Worm (Caenorhabditis elegans): Measurements from ENCODE around the gene Y44F5A.1.

The Y44F5A.1 gene

DNA sequence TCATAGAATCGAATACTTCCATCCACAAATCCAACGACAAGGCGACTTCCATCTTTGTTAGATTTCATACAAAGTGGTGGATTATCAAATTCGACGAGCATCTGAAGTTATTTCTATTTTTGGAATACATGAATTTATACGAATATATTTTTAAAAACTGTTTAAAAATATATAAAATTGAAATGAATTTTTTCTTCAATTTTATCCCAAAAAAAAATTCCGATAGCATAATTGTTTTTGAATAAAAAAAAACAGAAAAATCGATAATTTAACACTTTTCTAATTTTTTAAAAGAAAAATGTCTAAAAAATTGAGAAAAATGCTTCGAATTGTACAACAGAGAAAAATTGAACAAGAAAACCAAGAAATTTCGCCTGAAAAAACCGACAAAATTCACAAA is at the start of gene Y44F5A.1:
TSS of gene Y44F5A.1 (minus strand) at position 101 of the 400 bp plus-strand sequence.
- TF ChIP-seq unc-62 (GFP tag; optimal IDR thresholded peaks at IDR 0.05), result no peak

ce11 chrIII:4294153-4294862 is 46.8 kb upstream of the Y44F5A.1 start, which contains the start of the genes nth-1 and R10E4.7:
nth-1 (minus strand) TSS chrIII:4294253.
R10E4.7 (plus strand) TSS chrIII:4294812.
- TF ChIP-seq unc-62 (GFP tag; optimal IDR thresholded peaks at IDR 0.05), result no peak

- TF ChIP-seq unc-62 (GFP tag; optimal IDR thresholded peaks at IDR 0.05), result no peak
Observed at ce11 chrIII:4293108-4293507, 45.6 kb upstream of the Y44F5A.1 start, which contains the start of gene R10E4.6. R10E4.6 (plus strand) TSS chrIII:4293408.

- no peak for TF ChIP-seq unc-62 (GFP tag; optimal IDR thresholded peaks at IDR 0.05)
Observed at ce11 chrIII:4291216-4291691, 43.8 kb upstream of the Y44F5A.1 start, which contains the start of gene mcm-5. mcm-5 (minus strand) TSS chrIII:4291266.

ce11 chrIII:4289952-4290351 is 42.5 kb upstream of the Y44F5A.1 start:
- TF ChIP-seq unc-62 (GFP tag; optimal IDR thresholded peaks at IDR 0.05), result no peak

DNA sequence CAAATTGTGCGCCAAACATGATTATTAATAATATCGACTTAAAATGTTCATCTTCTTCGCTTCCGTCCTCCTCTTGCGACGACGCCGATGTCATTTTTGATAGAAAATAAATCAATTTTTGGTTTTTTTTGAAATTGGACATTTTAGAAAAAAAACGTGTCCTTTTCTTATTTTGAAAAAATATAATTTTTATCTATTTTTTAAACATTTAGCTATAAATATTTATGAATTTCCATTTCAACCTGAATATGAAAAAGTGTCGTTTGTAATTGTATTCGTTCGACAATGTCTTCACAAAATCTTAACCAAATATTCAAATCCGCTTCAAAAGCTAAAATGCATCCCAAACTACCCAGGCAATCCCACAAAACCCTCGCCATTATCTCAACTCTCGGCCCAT is 39.9 kb upstream of the Y44F5A.1 start, which contains the start of gene R10E4.3:
TSS of gene R10E4.3 (minus strand) at position 101 of the 400 bp plus-strand sequence.
- TF ChIP-seq unc-62 (GFP tag; optimal IDR thresholded peaks at IDR 0.05), result no peak

- TF ChIP-seq unc-62 (GFP tag; optimal IDR thresholded peaks at IDR 0.05), result no peak
Observed at ce11 chrIII:4284732-4285165, 37.3 kb upstream of the Y44F5A.1 start.

DNA sequence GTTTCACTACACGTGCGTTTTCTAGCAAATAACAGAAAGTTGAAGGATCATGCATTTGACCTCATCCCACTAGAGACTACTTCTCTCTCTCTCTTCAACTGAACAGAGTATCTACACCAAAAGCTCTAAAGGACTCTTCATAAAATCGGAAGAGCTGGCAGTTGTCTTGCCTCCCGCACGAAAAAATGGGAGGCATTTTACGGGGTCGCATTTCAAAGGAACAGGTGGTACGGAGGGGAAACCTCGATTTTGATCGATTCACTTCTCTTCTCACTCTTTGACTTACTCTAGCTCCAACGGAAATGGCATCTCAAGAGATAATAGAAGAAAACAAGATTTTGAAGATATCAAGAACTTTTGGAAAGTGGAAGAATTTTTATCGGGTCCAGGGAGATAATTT is 35.7 kb upstream of the Y44F5A.1 start:
- TF ChIP-seq unc-62 (GFP tag; optimal IDR thresholded peaks at IDR 0.05), result no peak

DNA sequence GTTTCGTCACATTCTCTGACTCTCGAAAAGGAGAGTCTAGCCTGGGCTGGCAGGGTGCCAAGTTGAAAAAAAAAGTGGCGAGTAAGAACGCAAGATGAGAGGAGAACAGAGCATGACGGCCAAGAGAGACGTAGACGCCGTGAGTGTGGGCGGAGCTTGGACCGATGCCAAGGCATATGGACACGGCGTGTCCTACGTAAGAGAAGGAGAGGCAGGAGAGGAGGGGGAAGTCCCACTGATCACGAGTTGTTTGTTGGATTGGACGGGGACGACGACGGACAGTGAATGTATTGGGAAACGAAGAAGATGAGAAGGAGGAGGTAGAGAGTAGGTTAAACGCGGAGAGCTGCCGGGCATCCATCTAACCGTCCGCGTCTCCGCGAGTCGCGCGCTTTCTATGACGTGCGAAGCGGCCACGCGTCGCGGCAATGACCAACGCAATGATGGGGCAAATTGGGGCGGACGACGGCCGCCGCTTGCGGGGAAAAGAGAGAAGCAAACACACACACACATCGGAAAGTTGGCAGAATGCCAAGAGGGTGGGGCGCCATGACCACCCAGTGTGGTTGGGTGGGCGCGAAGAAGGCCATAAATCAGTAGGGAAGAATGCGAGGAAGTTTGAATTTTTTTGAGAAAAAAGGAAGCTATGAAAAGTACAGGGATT is 34.6 kb upstream of the Y44F5A.1 start:
- peak; percentile 48 for TF ChIP-seq unc-62 (GFP tag; optimal IDR thresholded peaks at IDR 0.05)

- TF ChIP-seq unc-62 (GFP tag; optimal IDR thresholded peaks at IDR 0.05), result no peak
Observed at ce11 chrIII:4280215-4281173, 33.0 kb upstream of the Y44F5A.1 start, which contains the start of gene sup-26. sup-26 (minus strand) TSS chrIII:4280224.

ce11 chrIII:4278203-4278602 is 30.7 kb upstream of the Y44F5A.1 start:
- no peak for TF ChIP-seq unc-62 (GFP tag; optimal IDR thresholded peaks at IDR 0.05)

DNA sequence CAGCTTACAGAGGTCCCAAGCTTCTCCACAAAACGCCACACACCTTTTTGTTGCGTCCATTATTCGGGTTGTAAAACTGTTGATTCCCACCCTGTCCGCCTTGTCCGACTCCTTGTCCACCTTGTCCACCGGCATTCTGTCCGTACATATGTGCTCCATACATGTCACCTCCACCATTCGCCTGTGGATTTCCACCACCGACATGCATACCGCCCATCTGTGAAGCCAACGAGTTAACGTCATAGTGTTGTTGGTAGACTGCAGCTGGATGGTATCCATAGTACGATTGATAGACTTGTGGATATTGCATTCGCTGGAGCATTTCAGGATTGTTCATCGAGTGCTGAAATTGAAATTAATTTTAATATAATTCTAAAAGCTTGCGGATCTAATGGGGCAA is 30.3 kb upstream of the Y44F5A.1 start:
- TF ChIP-seq unc-62 (GFP tag; optimal IDR thresholded peaks at IDR 0.05), result no peak

DNA sequence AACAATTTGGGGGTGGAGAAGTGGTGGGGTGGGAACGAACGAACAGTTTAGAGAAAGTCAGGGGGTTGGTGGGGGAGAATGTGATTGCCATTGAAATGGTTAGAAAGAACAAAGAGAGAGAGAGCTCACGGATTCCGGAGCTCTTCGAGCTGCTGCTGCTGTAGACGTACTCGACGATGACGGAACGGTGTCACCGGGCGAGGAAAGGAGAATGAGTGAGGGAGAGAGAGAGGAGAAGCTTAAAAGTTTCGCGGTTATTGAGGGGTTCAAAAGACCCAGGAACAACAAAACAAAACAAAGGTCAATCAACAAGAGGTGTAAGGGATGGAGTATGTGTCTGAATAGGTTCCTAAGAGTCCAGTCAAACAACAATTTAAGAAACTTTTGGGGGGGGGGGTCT is 28.8 kb upstream of the Y44F5A.1 start:
- no peak for TF ChIP-seq unc-62 (GFP tag; optimal IDR thresholded peaks at IDR 0.05)

DNA sequence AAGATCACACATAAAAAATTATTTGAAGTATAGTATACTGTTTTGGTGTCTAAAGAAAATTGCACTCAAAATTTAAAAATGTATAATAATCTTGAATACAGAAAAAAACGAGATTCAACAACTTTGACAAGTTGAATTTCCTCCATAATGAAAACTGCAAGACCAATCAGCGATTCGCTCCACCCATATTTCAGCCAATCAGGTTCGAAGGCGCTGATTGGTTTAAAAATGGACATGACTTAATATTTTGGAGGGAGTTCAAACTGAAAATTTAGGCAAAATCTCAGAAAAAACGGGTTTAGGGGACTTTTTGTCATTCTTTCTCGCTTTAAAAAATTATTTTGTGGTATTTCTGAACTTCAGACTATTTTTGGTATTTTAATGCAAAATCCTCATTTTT is 28.2 kb upstream of the Y44F5A.1 start:
- TF ChIP-seq unc-62 (GFP tag; optimal IDR thresholded peaks at IDR 0.05), result no peak

DNA sequence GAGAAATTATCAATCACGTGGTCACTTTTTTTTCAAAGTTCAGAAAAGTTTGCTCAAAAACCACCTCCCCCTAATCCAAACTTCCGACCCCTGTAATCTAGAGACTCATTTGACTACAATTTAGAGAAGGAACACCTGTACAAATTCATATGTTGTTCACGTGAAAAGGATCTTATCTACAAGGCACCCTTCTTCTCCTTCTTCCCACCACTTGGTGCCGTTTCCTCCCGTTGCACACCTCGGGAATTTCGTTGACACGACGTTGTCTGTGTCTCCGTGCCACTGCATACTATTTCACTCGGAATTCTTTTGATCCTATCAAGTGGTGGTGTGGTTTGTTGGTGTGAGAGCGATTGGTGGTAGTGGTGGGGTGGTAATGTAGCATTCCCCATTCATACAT is 27.1 kb upstream of the Y44F5A.1 start:
- TF ChIP-seq unc-62 (GFP tag; optimal IDR thresholded peaks at IDR 0.05), result no peak

DNA sequence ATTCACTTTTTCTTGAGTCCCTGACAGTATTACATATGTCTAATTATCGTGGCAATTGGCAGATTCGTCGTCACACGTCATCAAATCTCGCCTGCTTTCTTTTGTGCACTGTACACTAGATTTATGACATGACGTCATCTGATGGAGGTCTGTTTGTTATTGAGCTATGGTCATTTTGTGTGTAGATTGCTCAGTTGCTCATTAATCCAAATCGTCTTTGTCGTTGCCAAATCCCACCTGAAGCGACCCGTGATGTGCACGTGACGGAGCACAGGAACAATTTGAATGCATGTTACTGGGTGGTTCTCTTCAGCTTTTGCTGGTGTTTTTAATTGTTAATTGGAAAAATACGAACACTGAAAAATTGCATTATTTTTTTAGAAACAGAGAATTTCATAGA is 25.4 kb upstream of the Y44F5A.1 start:
- no peak for TF ChIP-seq unc-62 (GFP tag; optimal IDR thresholded peaks at IDR 0.05)

All from whole organism, dauer.